Worm (Caenorhabditis elegans) whole organism, L4/young adult: ENCODE measurements around the gene marg-1.

ENCODE experiments used
- W03F9.2 ChIP-seq: fragments of 150-350 bp; optimal IDR thresholded peaks from 2 replicates; lab custom pipeline; 2014; ENCODE audit warnings: missing biosample characterization, missing genetic modification characterization
- dao-5 ChIP-seq: sonication (generic microtip); optimal IDR thresholded peaks from 2 replicates; lab custom pipeline; 2016; ENCODE audit warnings: missing genotype, missing genetic modification characterization, moderate library complexity, missing compliant biosample characterization
- him-1 ChIP-seq: sonication (generic microtip); optimal IDR thresholded peaks from 2 replicates; lab custom pipeline; 2016; ENCODE audit warnings: missing genotype, missing genetic modification reagents, missing genetic modification characterization, missing compliant biosample characterization

DNA sequence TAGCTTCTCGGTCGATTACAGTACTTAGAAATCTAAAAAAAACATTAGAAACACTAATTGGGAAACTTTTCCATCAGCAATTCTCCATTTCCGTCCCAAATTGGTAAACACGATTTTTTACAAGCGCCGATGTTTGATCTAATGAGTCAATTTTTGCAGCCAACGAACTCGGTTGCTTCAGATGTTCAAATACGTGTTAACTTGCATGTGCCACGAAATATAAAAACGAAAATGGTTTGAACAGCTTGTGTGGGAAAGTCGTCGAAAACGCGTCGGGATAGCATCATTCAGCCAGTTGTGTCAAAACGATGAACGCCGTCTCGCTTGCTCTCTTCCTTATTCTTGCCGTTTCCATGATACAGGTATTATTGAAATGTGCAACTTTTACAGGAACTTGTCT lies 23.9 kb upstream of the marg-1 start, which contains the start of gene F35A5.2:
- TF ChIP-seq dao-5: no peak
- no peak for TF ChIP-seq him-1 (tag; lab: Kevin White, UChicago)
- TF ChIP-seq W03F9.2 (tag; lab: Kevin White, UChicago): no peak
